Fruit fly (Drosophila melanogaster): Measurements from ENCODE around the gene CG15599.

The CG15599 gene

DNA sequence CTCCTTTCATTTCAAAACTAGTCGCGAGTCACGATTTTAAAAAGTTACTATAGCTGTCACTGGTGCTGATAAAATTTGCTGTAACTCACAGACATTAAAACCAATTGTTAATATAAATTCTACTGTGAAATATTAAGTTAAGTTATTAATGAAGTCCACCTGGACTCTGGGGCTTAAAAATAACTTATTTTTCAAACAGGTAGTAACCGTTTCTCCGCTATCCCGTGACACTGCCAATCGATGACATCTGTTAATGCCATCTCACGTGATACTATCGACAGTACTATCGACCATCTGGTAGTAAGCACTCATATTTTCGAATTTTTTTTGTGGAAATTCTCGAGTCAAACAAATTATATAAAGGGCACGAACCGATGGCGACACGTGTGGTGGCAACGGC lies 45.3 kb upstream of the CG15599 start, which contains the start of the genes CG12379 and MagR (continued):
- peak; percentile 59 for TF ChIP-seq CG15696 (tag; optimal IDR thresholded peaks at IDR 0.05)
- TF ChIP-seq CG7357 (GFP tag; IDR thresholded peaks at IDR 0.05) = 0 out of 3 replicates have a peak, but pooled peaks have one; percentile 37
- no peak for TF ChIP-seq CG31365 (tag; optimal IDR thresholded peaks at IDR 0.05)
- no peak for TF ChIP-seq Atf3 (GFP tag; optimal IDR thresholded peaks at IDR 0.05)
- TF ChIP-seq CG3065 (GFP tag; optimal IDR thresholded peaks at IDR 0.05) = peak; percentile 16
- TF ChIP-seq kay (GFP tag; optimal IDR thresholded peaks at IDR 0.05) = no peak
- peak; percentile 83 for TF ChIP-seq sug (tag; optimal IDR thresholded peaks at IDR 0.05)
- TF ChIP-seq Ada2b (GFP tag; IDR thresholded peaks at IDR 0.05) = 0 out of 2 replicates have a peak, but pooled peaks have one; percentile 9
- 0 out of 2 replicates have a peak, but pooled peaks have one; percentile 15 for TF ChIP-seq danr (GFP tag; IDR thresholded peaks at IDR 0.05)
- no peak for TF ChIP-seq CG4730 (GFP tag; IDR thresholded peaks at IDR 0.05)
- peak; percentile 39; the same call in 1 of the 2 replicates for TF ChIP-seq NFAT (GFP tag; IDR thresholded peaks at IDR 0.05)
- TF ChIP-seq CrebB (tag; optimal IDR thresholded peaks at IDR 0.05) = peak; percentile 28
- TF ChIP-seq CG2120 (GFP tag; optimal IDR thresholded peaks at IDR 0.05) = peak; percentile 79
- no peak for TF ChIP-seq cwo (GFP tag; optimal IDR thresholded peaks at IDR 0.05)
- peak; percentile 82 for TF ChIP-seq lilli (GFP tag; optimal IDR thresholded peaks at IDR 0.05)
- no peak for TF ChIP-seq CG12219 (GFP tag; optimal IDR thresholded peaks at IDR 0.05)
- peak; percentile 49 for TF ChIP-seq CG6272 (GFP tag; IDR thresholded peaks at IDR 0.05)
- TF ChIP-seq Meics (GFP tag; optimal IDR thresholded peaks at IDR 0.05) = peak; percentile 53
- peak; percentile 27 for TF ChIP-seq fu2 (GFP tag; optimal IDR thresholded peaks at IDR 0.05)
- no peak for TF ChIP-seq Asciz (GFP tag; optimal IDR thresholded peaks at IDR 0.05)
- no peak for TF ChIP-seq Hey (tag; optimal IDR thresholded peaks at IDR 0.05)
- TF ChIP-seq CG17829 (tag; optimal IDR thresholded peaks at IDR 0.05) = peak; percentile 33
- peak; percentile 30 for TF ChIP-seq Mad (GFP tag; optimal IDR thresholded peaks at IDR 0.05)
- TF ChIP-seq Hr39 (optimal IDR thresholded peaks at IDR 0.05) = no peak
- peak; percentile 69 for TF ChIP-seq Dref (GFP tag; IDR thresholded peaks at IDR 0.05)
- TF ChIP-seq vfl (GFP tag; optimal IDR thresholded peaks at IDR 0.05) = peak; percentile 31
- TF ChIP-seq CG2712 (tag; optimal IDR thresholded peaks at IDR 0.05) = peak; percentile 67
- TF ChIP-seq dm (GFP tag; optimal IDR thresholded peaks at IDR 0.05) = peak; percentile 38
- TF ChIP-seq otp (GFP tag; IDR thresholded peaks at IDR 0.05) = no peak
- TF ChIP-seq CG2199 (GFP tag; IDR thresholded peaks at IDR 0.05) = no peak
- TF ChIP-seq CG5245 (GFP tag; optimal IDR thresholded peaks at IDR 0.05) = no peak
- TF ChIP-seq Doc3 (GFP tag; IDR thresholded peaks at IDR 0.05; ENCODE audit: partially characterized antibody) = peak; percentile 78
- no peak for TF ChIP-seq CG1529 (GFP tag; optimal IDR thresholded peaks at IDR 0.05)
- TF ChIP-seq CG8388 (GFP tag; optimal IDR thresholded peaks at IDR 0.05) = peak; percentile 33
- peak; percentile 28 for TF ChIP-seq Max (GFP tag; optimal IDR thresholded peaks at IDR 0.05)
- TF ChIP-seq chn (GFP tag; optimal IDR thresholded peaks at IDR 0.05) = peak; percentile 56
- TF ChIP-seq CG32767 (GFP tag; IDR thresholded peaks at IDR 0.05) = no peak
- no peak for TF ChIP-seq CG4707 (GFP tag; optimal IDR thresholded peaks at IDR 0.05)
- TF ChIP-seq sisA (GFP tag; IDR thresholded peaks at IDR 0.05) = peak; percentile 58
- peak; percentile 56; the same call in 1 of the 3 replicates for TF ChIP-seq dysf (GFP tag; IDR thresholded peaks at IDR 0.05)
- TF ChIP-seq Camta (GFP tag; optimal IDR thresholded peaks at IDR 0.05) = peak; percentile 55
- TF ChIP-seq hkb (optimal IDR thresholded peaks at IDR 0.05) = no peak
- TF ChIP-seq hkb (GFP tag; IDR thresholded peaks at IDR 0.05) = no peak
- no peak for TF ChIP-seq Nf-YA (GFP tag; IDR thresholded peaks at IDR 0.05)
- TF ChIP-seq CG11398 (GFP tag; optimal IDR thresholded peaks at IDR 0.05) = peak; percentile 29
- no peak for TF ChIP-seq D19B (GFP tag; optimal IDR thresholded peaks at IDR 0.05)
- no peak for TF ChIP-seq CG4282 (GFP tag; optimal IDR thresholded peaks at IDR 0.05)
- TF ChIP-seq caup (GFP tag; optimal IDR thresholded peaks at IDR 0.05; ENCODE audit: severe bottlenecking) = no peak
- TF ChIP-seq HLH54F (GFP tag; optimal IDR thresholded peaks at IDR 0.05) = peak; percentile 63
- TF ChIP-seq CG14667 (GFP tag; IDR thresholded peaks at IDR 0.05) = no peak
- TF ChIP-seq Dip2 (GFP tag; IDR thresholded peaks at IDR 0.05) = no peak
- no peak for TF ChIP-seq scrt (GFP tag; optimal IDR thresholded peaks at IDR 0.05)
- TF ChIP-seq slou (GFP tag; optimal IDR thresholded peaks at IDR 0.05) = peak; percentile 35

All from whole organism, embryonic.